Fruit fly (Drosophila melanogaster): Measurements from ENCODE around the gene REG.

DNA sequence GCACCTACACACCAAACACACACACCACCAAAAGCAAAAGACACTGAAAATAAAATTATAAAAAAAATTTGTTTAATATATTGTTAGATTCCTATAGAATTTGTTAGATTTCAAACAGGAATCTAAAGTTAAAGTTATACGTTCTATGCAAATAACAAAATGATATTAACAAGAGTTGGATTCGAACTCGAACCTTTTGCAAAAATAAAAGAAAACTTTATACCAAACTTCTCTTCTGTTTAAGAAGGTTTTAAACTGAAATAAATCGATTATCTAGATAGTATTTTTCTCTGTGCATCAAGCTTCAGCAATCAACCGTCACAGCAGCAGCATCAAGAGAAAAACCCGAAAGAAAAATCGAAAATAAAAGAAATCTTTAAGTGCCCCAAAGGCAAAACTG is 14.4 kb downstream of the REG start:
- TF ChIP-seq CG3919 (GFP tag; optimal IDR thresholded peaks at IDR 0.05) (peak; percentile 56), CG6854 (GFP tag; optimal IDR thresholded peaks at IDR 0.05) (no peak), Gug (GFP tag; IDR thresholded peaks at IDR 0.05) (peak; percentile 47; the same call in 1 of the 2 replicates), CG8319 (GFP tag; optimal IDR thresholded peaks at IDR 0.05) (peak; percentile 19), OdsH (GFP tag; optimal IDR thresholded peaks at IDR 0.05) (peak; percentile 67), CG11762 (GFP tag; optimal IDR thresholded peaks at IDR 0.05; ENCODE audit: insufficient read depth) (peak; percentile 35), CG9139 (GFP tag; optimal IDR thresholded peaks at IDR 0.05) (no peak), CG16779 (tag; optimal IDR thresholded peaks at IDR 0.05) (peak; percentile 58), Met (GFP tag; optimal IDR thresholded peaks at IDR 0.05) (peak; percentile 26), Ets96B (tag; optimal IDR thresholded peaks at IDR 0.05) (peak; percentile 59), Hr38 (GFP tag; optimal IDR thresholded peaks at IDR 0.05) (no peak)
